Fruit fly (Drosophila melanogaster): ENCODE results near the gene Cmpk.
A peak's percentile ranks its signal among the peaks of the same experiment; 100 is the strongest.

dm6 chr3R:26012801-26013663, 42.2 kb downstream of the Cmpk start:
- TF ChIP-seq Abd-B (GFP tag; optimal IDR thresholded peaks at IDR 0.05): peak; percentile 29
- no peak for TF ChIP-seq bcd (GFP tag; optimal IDR thresholded peaks at IDR 0.05)
- peak; percentile 5 for TF ChIP-seq Ets65A (GFP tag)
- TF ChIP-seq oc (tag; optimal IDR thresholded peaks at IDR 0.05): peak; percentile 30
- no peak for TF ChIP-seq ERR (GFP tag; optimal IDR thresholded peaks at IDR 0.05)
- TF ChIP-seq Hr78 (GFP tag; optimal IDR thresholded peaks at IDR 0.05): no peak
- no peak for TF ChIP-seq Kr (GFP tag; optimal IDR thresholded peaks at IDR 0.05)
- TF ChIP-seq Scr (GFP tag; IDR thresholded peaks at IDR 0.05; ENCODE audit: partially characterized antibody): no peak
- no peak for TF ChIP-seq Antp (GFP tag; optimal IDR thresholded peaks at IDR 0.05)
- peak; percentile 29 for TF ChIP-seq CG7271 (tag; optimal IDR thresholded peaks at IDR 0.05)
- no peak for TF ChIP-seq CG11085 (GFP tag; IDR thresholded peaks at IDR 0.05)
- TF ChIP-seq CG7987 (GFP tag; optimal IDR thresholded peaks at IDR 0.05): no peak
- no peak for TF ChIP-seq MESR4 (GFP tag; optimal IDR thresholded peaks at IDR 0.05)
- no peak for TF ChIP-seq ems (GFP tag; optimal IDR thresholded peaks at IDR 0.05)

Measured in whole organism, embryonic.